Fruit fly (Drosophila melanogaster) whole organism, embryonic: ENCODE data around the gene CG4645.

ENCODE experiments used
- Abd-B ChIP-seq: fragments of 200-800 bp; sonication (Bioruptor generic); optimal IDR thresholded peaks from 2 replicates; lab custom pipeline; 2018; ENCODE audit warnings: missing biosample characterization, mild to moderate bottlenecking, missing genetic modification characterization, moderate library complexity
- B-H2 ChIP-seq: fragments of 200-800 bp; sonication (Bioruptor generic); optimal IDR thresholded peaks from 2 replicates; lab custom pipeline; 2018; ENCODE audit warnings: missing biosample characterization, mild to moderate bottlenecking, missing genetic modification characterization
- CG3726 ChIP-seq: fragments of 200-800 bp; sonication (Bioruptor generic); IDR thresholded peaks from 3 replicates; pipeline ENCODE4, ENCODE4 v1.3.6; 2022; ENCODE audit warnings: missing biosample characterization, missing genetic modification characterization
- Meics ChIP-seq: fragments of 200-800 bp; sonication (Bioruptor generic); optimal IDR thresholded peaks from 2 replicates; lab custom pipeline; 2017; ENCODE audit warnings: missing biosample characterization, mild to moderate bottlenecking, missing genetic modification characterization
- bcd ChIP-seq: fragments of 200-800 bp; sonication (Bioruptor generic); optimal IDR thresholded peaks from 2 replicates; lab custom pipeline; 2017; ENCODE audit warnings: missing biosample characterization, mild to moderate bottlenecking, missing genetic modification characterization
- ind ChIP-seq: fragments of 200-800 bp; sonication (Bioruptor generic); optimal IDR thresholded peaks from 3 replicates; lab custom pipeline; 2016; ENCODE audit warnings: missing biosample characterization, missing genetic modification characterization
- ranshi ChIP-seq: fragments of 200-800 bp; sonication (Bioruptor generic); IDR thresholded peaks from 2 replicates; pipeline ENCODE4 v1.3.6; 2022; ENCODE audit warnings: missing biosample characterization, missing genetic modification characterization

DNA sequence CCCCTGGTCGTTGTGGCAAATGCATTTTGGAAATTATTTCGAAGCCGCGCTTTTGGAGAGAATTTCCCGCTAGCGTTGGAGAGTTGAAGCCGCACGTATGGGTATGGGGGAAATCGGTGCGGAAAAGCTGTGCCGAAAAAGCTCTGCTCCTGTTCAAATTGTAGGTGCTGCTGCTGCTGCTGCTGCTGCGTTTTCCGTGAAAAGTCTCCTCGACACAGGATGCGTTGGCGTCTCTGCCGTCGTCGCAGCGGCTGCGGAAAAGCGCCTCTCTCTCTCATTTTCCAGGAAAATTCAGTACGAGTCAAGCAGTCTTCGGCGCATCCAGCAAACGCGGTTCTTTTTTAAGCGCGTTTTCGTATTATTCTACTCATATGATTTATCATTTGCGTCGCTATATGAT lies 7.4 kb downstream of the CG4645 start, which contains the start of gene fne:
- TF ChIP-seq Abd-B = no peak
- TF ChIP-seq CG3726 = no peak
- TF ChIP-seq ranshi = no peak
- TF ChIP-seq bcd (GFP tag; lab: Kevin White, UChicago) = no peak
- TF ChIP-seq B-H2 (GFP tag; lab: Kevin White, UChicago) = no peak
- no peak for TF ChIP-seq Meics (GFP tag; lab: Kevin White, UChicago)
- no peak for TF ChIP-seq ind (GFP tag; lab: Kevin White, UChicago)
